Worm (Caenorhabditis elegans) whole organism, young adult: ENCODE measurements around the gene aak-1.

Experiments used
- B0336.3 ChIP-seq: fragments of 200-800 bp; sonication (Bioruptor generic); IDR thresholded peaks from 2 replicates; pipeline ENCODE4 v1.3.6; 2022; ENCODE audit warnings: missing genetic modification characterization, missing compliant biosample characterization
- C17E4.6 ChIP-seq: fragments of 200-800 bp; sonication (Bioruptor generic); IDR thresholded peaks from 2 replicates; pipeline ENCODE4 v1.3.6; 2022; ENCODE audit warnings: missing genetic modification reagents, missing genetic modification characterization, missing compliant biosample characterization
- F39B2.1 ChIP-seq: fragments of 200-800 bp; sonication (Bioruptor generic); IDR thresholded peaks from 2 replicates; pipeline ENCODE4 v1.3.6; 2022; ENCODE audit warnings: missing genetic modification reagents, missing genetic modification characterization, missing compliant biosample characterization
- F49E8.2 ChIP-seq: sonication (generic microtip); optimal IDR thresholded peaks from 3 replicates; lab custom pipeline; 2017; ENCODE audit warnings: missing genetic modification characterization, mild to moderate bottlenecking, missing compliant biosample characterization, antibody characterized with exemption, moderate library complexity; ENCODE audit not compliant: insufficient read depth
- F57C9.4 ChIP-seq: sonication (generic microtip); optimal IDR thresholded peaks from 2 replicates; lab custom pipeline; 2017; ENCODE audit warnings: mild to moderate bottlenecking, missing genetic modification characterization, missing compliant biosample characterization
- K11D2.4 ChIP-seq: fragments of 200-800 bp; sonication (Bioruptor generic); IDR thresholded peaks from 2 replicates; pipeline ENCODE4 v1.3.6; 2022; ENCODE audit warnings: missing genetic modification reagents, missing genetic modification characterization, missing compliant biosample characterization
- K12H6.12 ChIP-seq: fragments of 200-800 bp; sonication (Bioruptor generic); optimal IDR thresholded peaks from 2 replicates; lab custom pipeline; 2018; ENCODE audit warnings: mild to moderate bottlenecking, missing genetic modification characterization, missing compliant biosample characterization
- T07F8.4 ChIP-seq: sonication (generic microtip); optimal IDR thresholded peaks from 2 replicates; lab custom pipeline; 2016; ENCODE audit warnings: mild to moderate bottlenecking, missing genetic modification characterization, moderate library complexity, missing compliant biosample characterization
- T26A5.8 ChIP-seq: sonication (generic microtip); optimal IDR thresholded peaks from 2 replicates; lab custom pipeline; 2016; ENCODE audit warnings: missing genetic modification characterization, missing compliant biosample characterization
- Y56A3A.18 ChIP-seq: fragments of 200-800 bp; sonication (Bioruptor generic); IDR thresholded peaks from 2 replicates; pipeline ENCODE4 v1.3.6; 2022; ENCODE audit warnings: missing genetic modification reagents, missing genetic modification characterization, missing compliant biosample characterization
- akir-1 ChIP-seq: fragments of 200-800 bp; sonication (Bioruptor generic); optimal IDR thresholded peaks from 2 replicates; lab custom pipeline; 2018; ENCODE audit warnings: mild to moderate bottlenecking, missing genetic modification characterization, moderate library complexity, missing compliant biosample characterization
- ama-1 ChIP-seq, 3 experiments: fragments of 150-350 bp in 1 of 3; sonication (generic microtip) in 2 of 3; optimal IDR thresholded peaks; 2 replicates each; lab custom pipeline; 2014 to 2018; ENCODE audit warnings: missing biosample characterization in 2 of 3, missing genetic modification characterization in 2 of 3, missing genetic modification reagents in 2 of 3
- atf-7 ChIP-seq: sonication (generic microtip); optimal IDR thresholded peaks from 2 replicates; lab custom pipeline; 2017; ENCODE audit warnings: mild to moderate bottlenecking, missing genetic modification characterization, missing compliant biosample characterization
- athp-1 ChIP-seq: sonication (generic microtip); optimal IDR thresholded peaks from 2 replicates; lab custom pipeline; 2017; ENCODE audit warnings: mild to moderate bottlenecking, missing genetic modification characterization, missing compliant biosample characterization
- attf-6 ChIP-seq: fragments of 200-800 bp; sonication (Bioruptor generic); IDR thresholded peaks from 2 replicates; pipeline ENCODE4 v1.3.6; 2022; ENCODE audit warnings: missing genetic modification reagents, missing genetic modification characterization, missing compliant biosample characterization
- ceh-27 ChIP-seq: fragments of 200-800 bp; sonication (Bioruptor generic); optimal IDR thresholded peaks from 2 replicates; lab custom pipeline; 2018; ENCODE audit warnings: mild to moderate bottlenecking, missing genetic modification characterization, moderate library complexity, missing compliant biosample characterization
- ceh-40 ChIP-seq: fragments of 200-800 bp; sonication (Bioruptor generic); IDR thresholded peaks from 2 replicates; pipeline ENCODE4 v1.3.6; 2022; ENCODE audit warnings: missing genetic modification characterization, missing compliant biosample characterization
- ceh-79 ChIP-seq: sonication (generic microtip); optimal IDR thresholded peaks from 2 replicates; lab custom pipeline; 2017; ENCODE audit warnings: mild to moderate bottlenecking, missing genetic modification characterization, missing compliant biosample characterization
- chd-7 ChIP-seq: sonication (generic microtip); optimal IDR thresholded peaks from 2 replicates; lab custom pipeline; 2016; ENCODE audit warnings: mild to moderate bottlenecking, missing genetic modification characterization, moderate library complexity, missing compliant biosample characterization
- efl-1 ChIP-seq: fragments of 150-350 bp; optimal IDR thresholded peaks from 2 replicates; lab custom pipeline; 2014; ENCODE audit warnings: missing biosample characterization, missing genetic modification reagents, missing genetic modification characterization
- egl-18 ChIP-seq: fragments of 200-800 bp; sonication (Bioruptor generic); IDR thresholded peaks from 2 replicates; pipeline ENCODE4 v1.3.6; 2022; ENCODE audit warnings: missing genetic modification reagents, missing genetic modification characterization, missing compliant biosample characterization
- ekl-4 ChIP-seq: fragments of 200-800 bp; sonication (Bioruptor generic); IDR thresholded peaks from 2 replicates; pipeline ENCODE4 v1.3.6; 2022; ENCODE audit warnings: missing genetic modification reagents, missing genetic modification characterization, missing compliant biosample characterization
- ets-4 ChIP-seq: fragments of 200-800 bp; sonication (Bioruptor generic); optimal IDR thresholded peaks from 2 replicates; lab custom pipeline; 2018; ENCODE audit warnings: mild to moderate bottlenecking, missing genetic modification characterization, missing compliant biosample characterization
- gei-17 ChIP-seq: fragments of 200-800 bp; sonication (Bioruptor generic); optimal IDR thresholded peaks from 2 replicates; lab custom pipeline; 2018; ENCODE audit warnings: mild to moderate bottlenecking, missing genetic modification characterization, missing compliant biosample characterization
- hsf-1 ChIP-seq: fragments of 200-800 bp; sonication (Bioruptor generic); IDR thresholded peaks from 2 replicates; pipeline ENCODE4 v1.3.6; 2022; ENCODE audit warnings: missing genetic modification reagents, missing genetic modification characterization, missing compliant biosample characterization
- lin-40 ChIP-seq: sonication (generic microtip); optimal IDR thresholded peaks from 2 replicates; lab custom pipeline; 2016; ENCODE audit warnings: missing genetic modification characterization, mild to moderate bottlenecking, missing compliant biosample characterization, missing genotype, missing genetic modification reagents
- lir-1 ChIP-seq: fragments of 200-800 bp; sonication (Bioruptor generic); conservative IDR thresholded peaks from 2 replicates; pipeline ENCODE4 v1.3.6; 2022; ENCODE audit warnings: missing genetic modification reagents, missing genetic modification characterization, missing compliant biosample characterization
- lsl-1 ChIP-seq: fragments of 200-800 bp; sonication (Bioruptor generic); optimal IDR thresholded peaks from 2 replicates; lab custom pipeline; 2018; ENCODE audit warnings: mild to moderate bottlenecking, missing genetic modification characterization, moderate library complexity, missing compliant biosample characterization
- madf-10 ChIP-seq: sonication (generic microtip); optimal IDR thresholded peaks from 2 replicates; lab custom pipeline; 2016; ENCODE audit warnings: mild to moderate bottlenecking, missing genetic modification characterization, missing compliant biosample characterization
- nfyb-1 ChIP-seq: fragments of 200-800 bp; sonication (Bioruptor generic); IDR thresholded peaks from 2 replicates; pipeline ENCODE4 v1.3.6; 2022; ENCODE audit warnings: missing genetic modification reagents, missing genetic modification characterization, missing compliant biosample characterization
- nhr-80 ChIP-seq: sonication (generic microtip); optimal IDR thresholded peaks from 2 replicates; lab custom pipeline; 2016; ENCODE audit warnings: missing genetic modification characterization, missing compliant biosample characterization
- nhr-90 ChIP-seq: sonication (generic microtip); optimal IDR thresholded peaks from 2 replicates; lab custom pipeline; 2016; ENCODE audit warnings: missing genotype, mild to moderate bottlenecking, missing genetic modification characterization, missing compliant biosample characterization
- rpc-1 ChIP-seq, 2 experiments: fragments of 150-350 bp in 1 of 2; sonication (generic microtip) in 1 of 2; optimal IDR thresholded peaks; 2 replicates each; lab custom pipeline; 2014 to 2018; ENCODE audit warnings: missing biosample characterization in 1 of 2, missing genetic modification characterization in 1 of 2, missing genetic modification reagents in 1 of 2, missing genotype in 1 of 2
- snpc-4 ChIP-seq, 5 experiments: fragments of 150-350 bp in 1 of 5; sonication (generic microtip) in 4 of 5; optimal IDR thresholded peaks; 2 replicates each; lab custom pipeline; 2014 to 2018; ENCODE audit warnings: missing genetic modification characterization in 5 of 5, missing biosample characterization in 3 of 5, antibody characterized with exemption in 2 of 5, mild to moderate bottlenecking in 2 of 5, missing compliant biosample characterization in 2 of 5, missing genotype in 2 of 5, moderate library complexity in 2 of 5, missing genetic modification reagents in 1 of 5
- tbp1 ChIP-seq: fragments of 200-800 bp; sonication (Bioruptor generic); optimal IDR thresholded peaks from 2 replicates; lab custom pipeline; 2018; ENCODE audit warnings: mild to moderate bottlenecking, missing genetic modification characterization, missing compliant biosample characterization
- xnd-1 ChIP-seq: sonication (generic microtip); optimal IDR thresholded peaks from 2 replicates; lab custom pipeline; 2016; ENCODE audit warnings: missing genotype, missing genetic modification reagents, missing genetic modification characterization, missing compliant biosample characterization
- zim-3 ChIP-seq: sonication (generic microtip); optimal IDR thresholded peaks from 2 replicates; lab custom pipeline; 2017; ENCODE audit warnings: mild to moderate bottlenecking, missing genetic modification characterization, moderate library complexity, missing compliant biosample characterization
- ztf-25 ChIP-seq: fragments of 200-800 bp; sonication (Bioruptor generic); IDR thresholded peaks from 2 replicates; pipeline ENCODE4 v1.3.6; 2022; ENCODE audit warnings: missing genetic modification reagents, missing genetic modification characterization, missing compliant biosample characterization
- ztf-28 ChIP-seq: fragments of 200-800 bp; sonication (Bioruptor generic); IDR thresholded peaks from 2 replicates; pipeline ENCODE4 v1.3.6; 2022; ENCODE audit warnings: missing genetic modification reagents, missing genetic modification characterization, missing compliant biosample characterization
- ztf-6 ChIP-seq: fragments of 200-800 bp; sonication (Bioruptor generic); IDR thresholded peaks from 2 replicates; pipeline ENCODE4 v1.3.6; 2022; ENCODE audit warnings: missing genetic modification reagents, missing genetic modification characterization, missing compliant biosample characterization

The aak-1 gene

DNA sequence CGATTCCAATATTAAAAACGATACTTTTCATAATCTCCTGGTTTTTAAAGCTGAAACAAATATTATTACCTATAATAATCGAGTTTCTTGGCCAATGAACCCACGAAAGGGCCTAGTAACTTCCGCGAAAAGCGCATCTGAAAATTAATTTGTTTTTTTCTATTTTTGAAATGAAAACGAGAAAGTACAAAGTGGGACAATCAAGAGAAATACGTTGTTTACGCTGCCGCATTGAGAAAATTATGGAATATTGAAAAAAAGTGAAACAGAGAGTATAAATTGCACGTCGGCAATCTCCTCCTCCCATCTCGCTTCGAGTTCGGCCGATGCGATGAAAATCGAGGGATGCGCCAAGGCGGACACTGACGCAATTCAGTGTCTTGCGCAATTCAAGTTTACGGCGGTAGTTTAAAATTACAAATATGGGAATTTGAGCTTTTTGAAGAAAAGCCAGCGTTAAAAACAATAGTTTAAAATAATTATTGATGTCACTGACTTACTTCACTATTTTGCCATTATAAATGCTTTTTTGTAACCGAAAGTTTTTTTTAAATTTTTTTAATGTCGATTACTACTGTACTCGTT, 19.5 kb downstream of the aak-1 start, which contains the start of gene pdhk-2 (continued):
- TF ChIP-seq ceh-79 (no peak), athp-1 (tag; lab: Kevin White, UChicago) (peak; percentile 71), nhr-90 (tag; lab: Kevin White, UChicago) (peak; percentile 25), hsf-1 (GFP tag; lab: Robert Waterston, UW) (peak; percentile 70), F57C9.4 (tag; lab: Kevin White, UChicago) (no peak), K11D2.4 (GFP tag; lab: Robert Waterston, UW) (no peak; the same call in none of the 2 replicates), akir-1 (no peak), lir-1 (peak; percentile 74), K12H6.12 (tag; lab: Kevin White, UChicago) (peak; percentile 70), ama-1 (optimal IDR thresholded peaks at IDR 0.05; lab: Kevin White, UChicago) (peak; percentile 21), ama-1 (GFP tag; optimal IDR thresholded peaks at IDR 0.05; lab: Kevin White, UChicago) (no peak), F49E8.2 (tag; lab: Kevin White, UChicago) (peak; percentile 70), ztf-28 (GFP tag; lab: Robert Waterston, UW) (no peak), B0336.3 (GFP tag; lab: Robert Waterston, UW) (peak; percentile 88), xnd-1 (peak; percentile 76), zim-3 (tag; lab: Kevin White, UChicago) (no peak), attf-6 (GFP tag; lab: Robert Waterston, UW) (no peak), chd-7 (tag; lab: Kevin White, UChicago) (peak; percentile 69), nhr-80 (tag; lab: Kevin White, UChicago) (peak; percentile 79), ztf-25 (no peak), egl-18 (GFP tag; lab: Robert Waterston, UW) (no peak), nfyb-1 (peak; percentile 82), rpc-1 (optimal IDR thresholded peaks at IDR 0.05; lab: Kevin White, UChicago) (no peak), rpc-1 (tag; optimal IDR thresholded peaks at IDR 0.05; lab: Kevin White, UChicago) (no peak), efl-1 (GFP tag; lab: Kevin White, UChicago) (peak; percentile 92), F39B2.1 (GFP tag; lab: Robert Waterston, UW) (no peak), gei-17 (GFP tag; lab: Kevin White, UChicago) (peak; percentile 76), tbp1 (peak; percentile 74), ceh-27 (GFP tag; lab: Kevin White, UChicago) (peak; percentile 91), lsl-1 (GFP tag; lab: Kevin White, UChicago) (peak; percentile 77), madf-10 (tag; lab: Kevin White, UChicago) (peak; percentile 70), ceh-40 (GFP tag; lab: Robert Waterston, UW) (no peak), T26A5.8 (no peak), C17E4.6 (GFP tag; lab: Robert Waterston, UW) (peak; percentile 67; the same call in 1 of the 2 replicates), atf-7 (tag; lab: Kevin White, UChicago) (peak; percentile 58), lin-40 (tag; lab: Kevin White, UChicago) (peak; percentile 94), T07F8.4 (tag; lab: Kevin White, UChicago) (no peak), ztf-6 (GFP tag; lab: Robert Waterston, UW) (no peak), snpc-4 (GFP tag; optimal IDR thresholded peaks at IDR 0.05; lab: Kevin White, UChicago) (no peak), snpc-4 (tag; optimal IDR thresholded peaks at IDR 0.05; lab: Kevin White, UChicago) (peak; percentile 62 to 78 (median 72)), ets-4 (GFP tag; lab: Kevin White, UChicago) (peak; percentile 3), ekl-4 (GFP tag; lab: Robert Waterston, UW) (peak; percentile 88), Y56A3A.18 (peak; percentile 70; the same call in 1 of the 2 replicates)
